Worm (Caenorhabditis elegans) whole organism, early embryonic: ENCODE data around the gene adbp-1.

Source experiments
- B0310.2 ChIP-seq: sonication (generic microtip); optimal IDR thresholded peaks from 2 replicates; lab custom pipeline; 2016; ENCODE audit warnings: mild to moderate bottlenecking, missing genetic modification characterization, missing compliant biosample characterization
- ceh-36 ChIP-seq: sonication (generic microtip); optimal IDR thresholded peaks from 2 replicates; lab custom pipeline; 2016; ENCODE audit warnings: missing genetic modification characterization, inconsistent platforms, missing compliant biosample characterization
- hmbx-1 ChIP-seq: sonication (generic microtip); optimal IDR thresholded peaks from 2 replicates; lab custom pipeline; 2016; ENCODE audit warnings: mild to moderate bottlenecking, missing genetic modification characterization, missing compliant biosample characterization
- pes-1 ChIP-seq: fragments of 200-800 bp; sonication (Bioruptor generic); IDR thresholded peaks from 2 replicates; pipeline ENCODE4 v1.3.6; 2022; ENCODE audit warnings: missing genetic modification reagents, missing genetic modification characterization, missing compliant biosample characterization

DNA sequence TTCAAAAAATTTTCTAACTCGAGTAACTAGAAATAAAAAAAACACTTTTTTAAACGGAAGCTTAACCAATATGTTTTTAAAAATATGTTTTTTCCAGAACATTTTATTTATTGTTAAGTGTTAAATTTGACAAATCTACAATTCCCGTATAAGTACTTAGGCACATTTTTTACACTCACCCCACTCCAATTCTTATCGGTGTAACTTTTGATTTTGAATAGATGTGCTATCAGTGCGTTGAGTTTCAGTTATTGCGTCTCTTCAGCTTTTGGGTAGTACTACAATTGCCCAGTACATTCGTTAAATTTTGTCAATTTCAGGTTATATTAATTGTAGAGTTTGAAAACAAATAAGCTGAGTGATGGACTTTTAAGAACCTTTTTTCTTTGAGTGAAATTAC, 19.9 kb upstream of the adbp-1 start:
- TF ChIP-seq B0310.2 (tag; lab: Kevin White, UChicago) (no peak), ceh-36 (tag; lab: Kevin White, UChicago) (no peak), hmbx-1 (tag; lab: Kevin White, UChicago) (no peak), pes-1 (GFP tag; lab: Robert Waterston, UW) (no peak)
